Fruit fly (Drosophila melanogaster): ENCODE results near the gene CG15549.

Gene CG15549

DNA sequence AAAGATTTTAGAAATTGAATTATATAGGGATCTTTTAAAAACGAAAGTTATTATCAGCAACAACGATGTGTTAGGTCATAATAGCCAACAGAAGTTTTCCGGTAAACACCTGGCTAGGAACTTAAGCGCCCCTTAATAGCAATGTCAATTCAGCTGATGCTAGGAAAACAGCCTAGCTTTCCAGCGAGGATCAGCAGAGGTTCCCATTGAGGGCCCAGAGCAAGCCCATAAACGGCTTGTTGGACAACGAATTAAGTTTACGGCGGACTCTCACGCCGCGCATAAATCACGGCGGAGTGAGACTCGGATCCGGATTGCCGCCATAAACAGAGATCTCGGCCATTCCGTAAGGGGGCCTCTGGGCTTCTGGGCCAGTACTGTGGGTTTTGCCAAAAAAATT lies 22.6 kb downstream of the CG15549 start:
- TF ChIP-seq kay (GFP tag; ENCODE audit: borderline replicate concordance) (no peak), CG7101 (tag; optimal IDR thresholded peaks at IDR 0.05) (peak; percentile 38), CG33017 (tag; optimal IDR thresholded peaks at IDR 0.05) (peak; percentile 29), CG1620 (GFP tag; optimal IDR thresholded peaks at IDR 0.05) (no peak), CG12768 (GFP tag; optimal IDR thresholded peaks at IDR 0.05) (peak; percentile 37), cic (GFP tag; optimal IDR thresholded peaks at IDR 0.05) (peak; percentile 54), CG7045 (GFP tag; optimal IDR thresholded peaks at IDR 0.05) (peak; percentile 62), CG11617 (GFP tag; optimal IDR thresholded peaks at IDR 0.05) (peak; percentile 39)

DNA sequence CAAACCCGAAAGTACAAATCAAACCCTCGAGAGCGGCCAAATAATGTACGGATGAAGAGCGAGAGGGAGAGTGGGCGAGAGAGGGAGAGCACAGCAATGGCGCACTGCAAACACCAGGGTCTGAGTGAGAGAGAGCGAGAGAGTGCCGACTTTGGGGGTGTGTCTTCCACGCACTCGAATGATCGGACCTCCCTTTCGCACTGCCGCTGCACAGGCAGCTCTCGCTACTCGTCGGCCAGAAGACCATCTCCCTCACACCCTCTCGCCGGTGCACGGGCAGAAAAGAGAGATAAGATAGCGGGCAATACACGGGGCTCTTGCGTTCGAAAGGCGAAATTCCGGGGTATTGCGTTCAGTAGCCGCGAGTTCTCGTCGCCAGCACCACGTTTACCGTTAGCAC lies 23.9 kb downstream of the CG15549 start, which contains the start of gene Ptx1:
TSS of gene Ptx1 (plus strand) at position 353 of the 400 bp plus-strand sequence.
- TF ChIP-seq CG1620 (GFP tag; optimal IDR thresholded peaks at IDR 0.05): no peak
- TF ChIP-seq pad (GFP tag; optimal IDR thresholded peaks at IDR 0.05): peak; percentile 65
- TF ChIP-seq Mnt (GFP tag; optimal IDR thresholded peaks at IDR 0.05): peak; percentile 29
- peak; percentile 1 for TF ChIP-seq toe (GFP tag; optimal IDR thresholded peaks at IDR 0.05)

DNA sequence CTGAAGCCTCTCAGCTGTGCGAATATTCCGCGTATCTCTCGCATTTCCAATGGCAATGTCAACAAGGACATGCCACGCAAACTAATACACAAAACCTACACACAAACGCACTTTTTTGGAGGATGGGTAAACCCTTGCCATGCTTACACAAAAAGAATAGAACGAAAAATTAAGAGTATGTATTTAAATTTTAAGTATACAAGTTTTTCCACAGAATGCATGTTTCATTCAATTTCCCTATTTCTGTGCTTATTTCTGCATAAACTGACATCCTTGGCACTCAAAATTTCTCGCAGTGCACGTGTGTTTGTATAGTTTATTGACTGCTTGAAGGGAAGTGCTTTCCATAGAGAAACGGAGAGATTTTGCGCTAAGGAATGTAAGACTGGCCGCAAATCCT lies 26.5 kb downstream of the CG15549 start:
- TF ChIP-seq CG7101 (tag; optimal IDR thresholded peaks at IDR 0.05) (no peak), kay (GFP tag; ENCODE audit: borderline replicate concordance) (no peak), CG14711 (tag; optimal IDR thresholded peaks at IDR 0.05) (no peak), CG33017 (tag; optimal IDR thresholded peaks at IDR 0.05) (no peak), bab1 (GFP tag; optimal IDR thresholded peaks at IDR 0.05) (no peak), Clk (GFP tag; optimal IDR thresholded peaks at IDR 0.05) (no peak), cic (GFP tag; optimal IDR thresholded peaks at IDR 0.05) (no peak), Hr96 (GFP tag; optimal IDR thresholded peaks at IDR 0.05) (no peak), Crg-1 (GFP tag; optimal IDR thresholded peaks at IDR 0.05) (no peak), tj (GFP tag; optimal IDR thresholded peaks at IDR 0.05) (no peak), Mnt (GFP tag; optimal IDR thresholded peaks at IDR 0.05) (no peak), CG7045 (GFP tag; optimal IDR thresholded peaks at IDR 0.05) (no peak)

DNA sequence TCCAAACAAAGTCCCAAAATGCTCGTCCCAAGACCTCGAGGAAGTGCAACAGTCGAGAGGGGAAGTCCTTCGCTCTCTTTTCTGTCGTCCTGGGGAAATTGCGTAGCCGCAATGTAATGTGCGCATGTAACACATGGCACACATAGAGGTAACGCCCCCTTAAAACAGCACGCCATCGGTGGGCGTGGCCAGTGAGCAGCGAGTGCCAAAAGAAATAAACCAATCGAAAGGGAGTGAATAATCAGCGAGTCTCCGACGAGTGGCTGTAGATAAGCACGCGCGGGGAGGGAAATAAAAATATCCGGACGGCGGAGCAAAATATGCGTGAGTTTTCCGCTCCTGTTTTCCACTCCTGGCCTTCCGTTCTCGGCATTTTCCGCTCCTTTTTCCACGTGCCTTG lies 27.3 kb downstream of the CG15549 start:
- no peak for TF ChIP-seq Clk (GFP tag; optimal IDR thresholded peaks at IDR 0.05)
- no peak for TF ChIP-seq CG5204 (GFP tag; optimal IDR thresholded peaks at IDR 0.05)
- no peak for TF ChIP-seq CG14711 (tag; optimal IDR thresholded peaks at IDR 0.05)
- TF ChIP-seq cic (GFP tag; optimal IDR thresholded peaks at IDR 0.05): no peak
- peak; percentile 70 for TF ChIP-seq pad (GFP tag; optimal IDR thresholded peaks at IDR 0.05)
- no peak for TF ChIP-seq bab1 (GFP tag; optimal IDR thresholded peaks at IDR 0.05)

DNA sequence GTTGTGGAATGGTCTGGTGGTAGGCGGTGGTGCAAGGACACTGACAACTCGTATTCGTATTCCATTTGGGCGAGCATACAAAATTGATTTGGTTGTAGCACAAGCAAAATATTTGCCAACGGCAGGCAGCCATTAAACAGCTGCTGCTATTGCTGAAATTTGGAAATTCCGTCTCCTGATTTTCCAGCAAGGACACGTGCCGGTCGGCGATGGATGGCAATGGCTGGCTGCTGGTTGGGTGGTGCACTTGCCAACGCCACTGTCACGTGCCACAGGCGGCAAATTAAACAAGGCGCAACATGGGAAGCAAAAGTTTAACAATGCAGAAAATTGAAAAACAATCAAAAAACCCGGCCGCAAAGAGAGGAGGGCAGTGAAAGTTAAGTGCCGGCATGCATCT lies 32.3 kb downstream of the CG15549 start:
- TF ChIP-seq Clk (GFP tag; optimal IDR thresholded peaks at IDR 0.05): no peak
- TF ChIP-seq CG33017 (tag; optimal IDR thresholded peaks at IDR 0.05): no peak
- TF ChIP-seq CG14711 (tag; optimal IDR thresholded peaks at IDR 0.05): no peak
- no peak for TF ChIP-seq CG7101 (tag; optimal IDR thresholded peaks at IDR 0.05)
- no peak for TF ChIP-seq pad (GFP tag; optimal IDR thresholded peaks at IDR 0.05)
- TF ChIP-seq Hr96 (GFP tag; optimal IDR thresholded peaks at IDR 0.05): no peak
- no peak for TF ChIP-seq cnc (optimal IDR thresholded peaks at IDR 0.05)
- no peak for TF ChIP-seq bab1 (GFP tag; optimal IDR thresholded peaks at IDR 0.05)
- no peak for TF ChIP-seq cic (GFP tag; optimal IDR thresholded peaks at IDR 0.05)
- TF ChIP-seq tj (GFP tag; optimal IDR thresholded peaks at IDR 0.05): no peak
- TF ChIP-seq toe (GFP tag; optimal IDR thresholded peaks at IDR 0.05): no peak
- no peak for TF ChIP-seq Crg-1 (GFP tag; optimal IDR thresholded peaks at IDR 0.05)
- TF ChIP-seq CG7045 (GFP tag; optimal IDR thresholded peaks at IDR 0.05): no peak
- TF ChIP-seq ovo (GFP tag; optimal IDR thresholded peaks at IDR 0.05): no peak
- no peak for TF ChIP-seq CG1620 (GFP tag; optimal IDR thresholded peaks at IDR 0.05)
- TF ChIP-seq kay (GFP tag; ENCODE audit: borderline replicate concordance): no peak
- no peak for TF ChIP-seq CG11617 (GFP tag; optimal IDR thresholded peaks at IDR 0.05)
- TF ChIP-seq CG5204 (GFP tag; optimal IDR thresholded peaks at IDR 0.05): no peak
- no peak for TF ChIP-seq Mnt (GFP tag; optimal IDR thresholded peaks at IDR 0.05)

DNA sequence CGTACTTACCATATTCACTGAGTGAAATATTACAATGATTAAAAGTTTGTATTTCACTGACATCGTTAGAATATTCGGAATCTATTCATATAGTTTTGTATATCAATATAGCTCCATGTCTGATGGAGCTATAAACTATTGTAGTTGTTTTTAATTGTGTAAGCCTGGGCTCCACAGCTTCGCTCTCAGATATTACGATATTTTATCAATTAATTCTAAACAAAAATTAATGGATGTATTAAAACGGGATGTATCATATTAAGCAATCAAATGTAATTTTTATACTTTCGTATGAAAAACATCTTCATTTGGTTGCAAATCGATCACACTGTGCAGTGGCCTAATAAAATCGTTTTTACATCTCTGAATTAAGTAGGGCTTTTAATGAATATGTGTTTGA lies 34.2 kb downstream of the CG15549 start, which contains the start of gene CG33483:
TSS of gene CG33483 (minus strand) at position 101 of the 400 bp plus-strand sequence.
- no peak for TF ChIP-seq tj (GFP tag; optimal IDR thresholded peaks at IDR 0.05)
- TF ChIP-seq Hr96 (GFP tag; optimal IDR thresholded peaks at IDR 0.05): no peak
- no peak for TF ChIP-seq cnc (optimal IDR thresholded peaks at IDR 0.05)
- no peak for TF ChIP-seq CG7101 (tag; optimal IDR thresholded peaks at IDR 0.05)
- TF ChIP-seq CG11617 (GFP tag; optimal IDR thresholded peaks at IDR 0.05): no peak
- TF ChIP-seq CG14711 (tag; optimal IDR thresholded peaks at IDR 0.05): no peak
- TF ChIP-seq pad (GFP tag; optimal IDR thresholded peaks at IDR 0.05): no peak
- no peak for TF ChIP-seq CG5204 (GFP tag; optimal IDR thresholded peaks at IDR 0.05)
- no peak for TF ChIP-seq toe (GFP tag; optimal IDR thresholded peaks at IDR 0.05)
- TF ChIP-seq Mnt (GFP tag; optimal IDR thresholded peaks at IDR 0.05): no peak
- no peak for TF ChIP-seq CG7045 (GFP tag; optimal IDR thresholded peaks at IDR 0.05)
- no peak for TF ChIP-seq CG1620 (GFP tag; optimal IDR thresholded peaks at IDR 0.05)
- no peak for TF ChIP-seq CG12768 (GFP tag; optimal IDR thresholded peaks at IDR 0.05)
- TF ChIP-seq ovo (GFP tag; optimal IDR thresholded peaks at IDR 0.05): no peak
- no peak for TF ChIP-seq cic (GFP tag; optimal IDR thresholded peaks at IDR 0.05)
- TF ChIP-seq bab1 (GFP tag; optimal IDR thresholded peaks at IDR 0.05): no peak
- no peak for TF ChIP-seq Clk (GFP tag; optimal IDR thresholded peaks at IDR 0.05)
- TF ChIP-seq CG33017 (tag; optimal IDR thresholded peaks at IDR 0.05): no peak

DNA sequence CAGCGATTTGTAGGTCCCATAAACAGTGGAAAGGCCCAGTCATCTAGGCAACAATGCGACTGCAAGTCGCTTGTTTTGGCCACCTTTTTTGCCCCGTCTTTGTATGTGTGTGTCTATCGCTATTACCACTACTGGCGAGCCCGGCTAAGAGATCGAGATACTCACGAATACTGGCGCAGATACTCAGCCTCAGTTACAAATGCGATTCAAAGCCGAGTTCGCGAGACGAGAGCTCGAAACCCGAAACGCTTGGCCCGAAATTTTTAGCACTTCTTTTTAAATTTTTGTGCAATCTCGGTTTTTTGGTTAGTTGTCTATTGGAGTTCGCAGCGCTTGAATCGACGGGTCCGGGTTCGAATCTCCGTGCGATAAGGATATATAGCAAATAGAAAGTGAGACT lies 42.6 kb downstream of the CG15549 start, which contains the start of gene Cyp4c3:
TSS of gene Cyp4c3 (plus strand) at position 301 of the 400 bp plus-strand sequence.
- TF ChIP-seq ovo (GFP tag; optimal IDR thresholded peaks at IDR 0.05): no peak
- no peak for TF ChIP-seq pad (GFP tag; optimal IDR thresholded peaks at IDR 0.05)
- no peak for TF ChIP-seq CG7101 (tag; optimal IDR thresholded peaks at IDR 0.05)
- no peak for TF ChIP-seq CG14711 (tag; optimal IDR thresholded peaks at IDR 0.05)
- no peak for TF ChIP-seq CG12768 (GFP tag; optimal IDR thresholded peaks at IDR 0.05)

Data from whole organism, adult.